Worm (Caenorhabditis elegans) whole organism, early embryonic: ENCODE results near the gene bath-37.

Experiments used
- B0310.2 ChIP-seq: sonication (generic microtip); optimal IDR thresholded peaks from 2 replicates; lab custom pipeline; 2016; ENCODE audit warnings: mild to moderate bottlenecking, missing genetic modification characterization, missing compliant biosample characterization
- ama-1 ChIP-seq: fragments of 150-350 bp; optimal IDR thresholded peaks from 2 replicates; lab custom pipeline; 2014
- ceh-13 ChIP-seq: fragments of 200-800 bp; sonication (Bioruptor generic); optimal IDR thresholded peaks from 2 replicates; lab custom pipeline; 2018; ENCODE audit warnings: mild to moderate bottlenecking, missing genetic modification characterization, missing compliant biosample characterization
- ets-7 ChIP-seq: sonication (generic microtip); optimal IDR thresholded peaks from 2 replicates; lab custom pipeline; 2016; ENCODE audit warnings: missing genotype, missing genetic modification characterization, missing compliant biosample characterization
- flt-1 ChIP-seq: fragments of 200-800 bp; sonication (Bioruptor generic); IDR thresholded peaks from 2 replicates; pipeline ENCODE4 v1.3.6; 2022; ENCODE audit warnings: missing genetic modification characterization, missing compliant biosample characterization
- hmg-4 ChIP-seq: fragments of 200-800 bp; sonication (Bioruptor generic); optimal IDR thresholded peaks from 2 replicates; lab custom pipeline; 2018; ENCODE audit warnings: mild to moderate bottlenecking, missing genetic modification characterization, missing compliant biosample characterization
- pes-1 ChIP-seq: fragments of 200-800 bp; sonication (Bioruptor generic); IDR thresholded peaks from 2 replicates; pipeline ENCODE4 v1.3.6; 2022; ENCODE audit warnings: missing genetic modification reagents, missing genetic modification characterization, missing compliant biosample characterization
- tbx-11 ChIP-seq: fragments of 200-800 bp; sonication (Bioruptor generic); IDR thresholded peaks from 2 replicates; pipeline ENCODE4 v1.3.6; 2022; ENCODE audit warnings: missing genetic modification characterization, missing compliant biosample characterization
- tbx-37 ChIP-seq: fragments of 200-800 bp; sonication (Bioruptor generic); conservative IDR thresholded peaks from 2 replicates; pipeline ENCODE4 v1.3.6; 2022; ENCODE audit warnings: missing genetic modification reagents, missing genetic modification characterization, missing compliant biosample characterization
- tra-4 ChIP-seq: sonication (generic microtip); optimal IDR thresholded peaks from 2 replicates; lab custom pipeline; 2017; ENCODE audit warnings: missing genetic modification characterization, missing compliant biosample characterization

- TF ChIP-seq hmg-4 (GFP tag; lab: Kevin White, UChicago) (no peak), tbx-11 (GFP tag; lab: Robert Waterston, UW) (no peak), ama-1 (lab: Kevin White, UChicago) (no peak), pes-1 (GFP tag; lab: Robert Waterston, UW) (no peak), tbx-37 (GFP tag; lab: Robert Waterston, UW) (no peak), flt-1 (no peak), B0310.2 (tag; lab: Kevin White, UChicago) (no peak), ets-7 (tag; lab: Kevin White, UChicago) (no peak), ceh-13 (GFP tag; lab: Kevin White, UChicago) (no peak), tra-4 (tag; lab: Kevin White, UChicago) (no peak)
Observed at ce11 chrIV:12068590-12068989, at the start of gene bath-37.
